Worm (Caenorhabditis elegans) whole organism, L4/young adult: Measurements from ENCODE around the gene C02F5.13.

Experiments used
- W03F9.2 ChIP-seq: fragments of 150-350 bp; optimal IDR thresholded peaks from 2 replicates; lab custom pipeline; 2014; ENCODE audit warnings: missing biosample characterization, missing genetic modification characterization
- dao-5 ChIP-seq: sonication (generic microtip); optimal IDR thresholded peaks from 2 replicates; lab custom pipeline; 2016; ENCODE audit warnings: missing genotype, missing genetic modification characterization, moderate library complexity, missing compliant biosample characterization
- him-1 ChIP-seq: sonication (generic microtip); optimal IDR thresholded peaks from 2 replicates; lab custom pipeline; 2016; ENCODE audit warnings: missing genotype, missing genetic modification reagents, missing genetic modification characterization, missing compliant biosample characterization

Gene C02F5.13

DNA sequence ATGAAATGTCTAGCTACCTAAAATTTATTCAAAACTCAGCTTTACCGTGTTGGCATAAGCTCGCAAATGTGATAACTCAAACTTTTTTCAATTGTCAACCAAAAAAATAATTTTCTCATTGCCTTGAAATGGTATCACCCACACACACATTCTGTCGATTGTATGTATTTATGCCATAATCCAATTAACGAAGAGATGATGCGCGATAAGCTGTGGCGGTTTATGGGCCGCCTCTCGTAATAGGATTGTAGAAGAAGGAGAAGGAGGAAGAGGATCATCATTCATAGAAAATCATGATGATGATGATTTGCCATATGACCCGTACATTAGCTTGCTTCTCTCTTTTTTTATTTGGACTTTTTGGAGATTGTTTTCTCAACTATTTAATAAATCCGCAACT, 42.0 kb downstream of the C02F5.13 start:
- TF ChIP-seq dao-5 (tag; lab: Kevin White, UChicago) (no peak), W03F9.2 (tag; lab: Kevin White, UChicago) (no peak), him-1 (tag; lab: Kevin White, UChicago) (no peak)

ce11 chrIII:8291268-8292032, 44.3 kb downstream of the C02F5.13 start:
- TF ChIP-seq him-1 (tag; lab: Kevin White, UChicago) (no peak), dao-5 (tag; lab: Kevin White, UChicago) (no peak), W03F9.2 (tag; lab: Kevin White, UChicago) (no peak)

DNA sequence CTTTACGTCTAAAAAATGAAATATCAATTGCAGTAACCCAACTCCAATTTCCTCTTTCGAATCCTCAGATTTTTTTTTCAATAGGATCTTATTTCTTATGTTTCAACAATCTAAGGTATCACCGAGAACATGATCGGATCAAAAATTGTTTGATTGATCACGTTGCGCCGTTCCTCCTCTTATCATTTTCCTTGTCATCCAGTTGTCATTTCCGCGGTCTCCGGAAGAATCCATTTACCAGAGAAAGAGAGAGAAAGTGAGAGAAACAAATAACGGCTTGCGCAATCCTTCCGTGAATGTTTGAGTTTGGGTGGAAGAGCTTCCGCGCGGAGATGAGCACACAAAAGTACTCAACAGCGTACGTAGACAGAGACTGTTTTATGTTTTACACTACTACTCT, 46.1 kb downstream of the C02F5.13 start:
- TF ChIP-seq dao-5 (tag; lab: Kevin White, UChicago), result no peak
- no peak for TF ChIP-seq W03F9.2 (tag; lab: Kevin White, UChicago)
- TF ChIP-seq him-1 (tag; lab: Kevin White, UChicago), result no peak
